Worm (Caenorhabditis elegans): ENCODE measurements around the gene T28A11.25.
A peak's percentile ranks its signal among the peaks of the same experiment; 100 is the strongest.

The T28A11.25 gene

ce11 chrV:3260075-3260474 lies 21.5 kb upstream of the T28A11.25 start, which contains the start of gene srbc-5:
srbc-5 (plus strand) TSS chrV:3260375.
- TF ChIP-seq F44E2.7 (GFP tag; IDR thresholded peaks at IDR 0.05) (no peak), ceh-44 (GFP tag; IDR thresholded peaks at IDR 0.05) (no peak), ZK337.2 (GFP tag; IDR thresholded peaks at IDR 0.05) (no peak), lsy-2 (tag; optimal IDR thresholded peaks at IDR 0.05) (no peak)

DNA sequence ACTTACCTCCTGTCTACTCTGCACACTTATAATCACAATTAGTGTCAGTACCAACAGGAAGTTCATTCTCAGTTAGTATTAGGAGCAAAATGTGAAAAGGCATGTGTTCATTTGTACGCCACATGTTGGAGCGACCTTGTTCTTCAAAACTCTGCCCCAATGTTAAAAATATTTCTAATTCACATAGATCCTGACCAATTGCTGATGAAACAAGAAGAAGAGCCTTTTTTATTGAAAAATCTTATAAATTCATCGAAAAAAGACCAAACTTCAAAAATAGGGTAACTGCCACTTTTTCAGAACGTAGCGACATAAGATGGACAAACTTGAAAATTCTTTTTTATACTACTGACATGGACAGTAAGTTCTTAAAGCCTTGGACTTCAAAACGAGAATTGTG lies 15.4 kb upstream of the T28A11.25 start, which contains the start of gene T28A11.17:
Gene T28A11.17 (minus strand): TSS at position 101 of the 400 bp plus-strand sequence.
- no peak for TF ChIP-seq lsy-2 (tag; optimal IDR thresholded peaks at IDR 0.05)

DNA sequence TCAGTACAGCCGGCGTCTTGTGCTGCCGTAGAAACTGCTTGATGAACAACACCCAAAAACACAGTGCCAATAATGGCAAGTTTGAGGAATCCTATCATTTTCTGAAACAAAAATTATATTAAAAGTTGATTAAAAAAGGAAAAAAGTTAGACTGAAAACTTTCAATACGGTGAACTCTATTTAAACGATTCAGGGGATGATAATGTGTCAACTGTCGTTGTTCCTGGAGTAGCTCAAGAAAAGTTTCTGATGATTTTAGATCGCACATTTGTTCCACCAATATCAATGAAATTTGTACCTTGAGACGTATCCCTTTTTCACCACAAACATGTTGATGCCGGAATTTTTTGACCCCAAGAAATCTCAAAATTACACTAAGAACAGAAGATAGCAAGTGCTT lies 13.7 kb upstream of the T28A11.25 start, which contains the start of gene T28A11.18:
Gene T28A11.18 (minus strand): TSS at position 101 of the 400 bp plus-strand sequence.
- no peak for TF ChIP-seq lin-1 (GFP tag; IDR thresholded peaks at IDR 0.05)
- peak in 1 of 2 experiments; percentile 44 for TF ChIP-seq daf-16 (GFP tag; optimal IDR thresholded peaks at IDR 0.05)
- no peak for TF ChIP-seq daf-16 (tag; optimal IDR thresholded peaks at IDR 0.05)

DNA sequence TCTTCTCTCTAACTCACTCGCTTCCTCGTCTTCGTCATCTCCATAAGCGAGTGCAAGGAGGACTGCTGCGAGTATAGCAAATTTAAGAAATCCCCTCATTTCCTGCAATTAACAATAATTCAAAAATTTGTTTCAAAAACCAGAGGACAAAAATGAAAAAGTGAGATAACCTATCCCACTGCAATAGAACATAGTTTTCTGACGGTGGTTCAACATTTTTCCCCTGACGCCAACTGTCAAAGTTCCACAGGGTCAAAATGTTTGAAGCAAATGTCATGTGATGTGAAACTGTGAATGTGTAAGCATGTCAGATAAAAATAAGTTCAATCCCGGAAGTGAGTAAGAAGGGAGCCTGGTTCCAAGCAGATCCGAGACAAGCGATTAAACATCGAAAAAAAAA lies 12.2 kb upstream of the T28A11.25 start, which contains the start of gene T28A11.19:
Gene T28A11.19 (minus strand): TSS at position 108 of the 400 bp plus-strand sequence.
- TF ChIP-seq Y5F2A.4 (GFP tag; optimal IDR thresholded peaks at IDR 0.05) = no peak
- peak; percentile 31 for TF ChIP-seq aha-1 (tag)
- no peak for TF ChIP-seq nhr-111 (GFP tag; optimal IDR thresholded peaks at IDR 0.05)
- TF ChIP-seq unc-62 (GFP tag; optimal IDR thresholded peaks at IDR 0.05 in 1 of 2) = peak in 1 of 2 experiments; percentile 97
- TF ChIP-seq unc-62 (tag; optimal IDR thresholded peaks at IDR 0.05) = no peak
- TF ChIP-seq tag-97 (GFP tag; IDR thresholded peaks at IDR 0.05) = no peak
- no peak for TF ChIP-seq ceh-32 (tag; optimal IDR thresholded peaks at IDR 0.05; ENCODE audit: poor library complexity)

DNA sequence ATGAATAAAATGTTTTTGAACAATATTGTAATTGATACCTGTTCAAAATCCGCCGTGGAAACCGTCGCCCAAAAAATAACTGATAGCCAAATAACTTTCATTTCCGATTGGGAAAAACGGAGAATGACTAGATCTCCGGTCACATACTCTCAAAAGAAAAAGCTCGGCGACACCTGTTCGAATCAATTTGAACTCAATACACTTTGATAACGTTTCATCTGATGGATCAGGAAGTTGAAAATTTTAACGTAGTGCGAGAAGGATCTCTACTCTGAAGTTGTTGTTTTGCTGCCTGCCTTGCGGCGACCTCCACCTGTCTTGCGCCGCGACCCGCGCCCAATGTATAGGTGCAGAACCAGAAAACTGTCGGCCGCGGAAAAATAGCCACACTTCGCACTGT lies 8.5 kb upstream of the T28A11.25 start, which contains the start of gene T28A11.20:
Gene T28A11.20 (minus strand): TSS at position 101 of the 400 bp plus-strand sequence.
- TF ChIP-seq ZK337.2 (GFP tag; IDR thresholded peaks at IDR 0.05) (no peak), php-3 (GFP tag; IDR thresholded peaks at IDR 0.05) (no peak), snpc-4 (tag; optimal IDR thresholded peaks at IDR 0.05) (no peak), saeg-2 (GFP tag; IDR thresholded peaks at IDR 0.05) (no peak), vab-7 (GFP tag; IDR thresholded peaks at IDR 0.05) (no peak), nhr-102 (tag; optimal IDR thresholded peaks at IDR 0.05) (no peak), egl-27 (tag; optimal IDR thresholded peaks at IDR 0.05) (no peak), ces-1 (GFP tag; optimal IDR thresholded peaks at IDR 0.05) (no peak), F26F4.8 (GFP tag; conservative IDR thresholded peaks at IDR 0.05) (no peak), ztf-11 (tag; optimal IDR thresholded peaks at IDR 0.05) (no peak), ceh-44 (GFP tag; IDR thresholded peaks at IDR 0.05) (no peak), hmg-1.1 (GFP tag; IDR thresholded peaks at IDR 0.05) (no peak), lim-7 (GFP tag; IDR thresholded peaks at IDR 0.05) (no peak)

- TF ChIP-seq aha-1 (tag) (peak; percentile 68), unc-62 (GFP tag; optimal IDR thresholded peaks at IDR 0.05 in 1 of 2) (peak in 1 of 2 experiments; percentile 55), unc-62 (tag; optimal IDR thresholded peaks at IDR 0.05) (no peak), daf-12 (tag; optimal IDR thresholded peaks at IDR 0.05) (no peak)
Observed at ce11 chrV:3273577-3274100, 8.0 kb upstream of the T28A11.25 start, which contains the start of gene T28A11.4. T28A11.4 (plus strand) TSS chrV:3274050.

- TF ChIP-seq daf-16 (GFP tag; optimal IDR thresholded peaks at IDR 0.05) (peak in 1 of 2 experiments; percentile 32), daf-16 (tag; optimal IDR thresholded peaks at IDR 0.05) (no peak), tra-1 (GFP tag; IDR thresholded peaks at IDR 0.05) (no peak)
Observed at ce11 chrV:3275033-3275432, 6.6 kb upstream of the T28A11.25 start, which contains the start of gene T28A11.3. T28A11.3 (plus strand) TSS chrV:3275333.

All from whole organism, L4 larva.